Worm (Caenorhabditis elegans) whole organism, L4 larva: ENCODE data around the gene Y22D7AR.7.
"Not testable (repeated sequence)": the region's sequence is repeated elsewhere in the genome, so short reads cannot be mapped to it uniquely, and the experiment has no call there.

Experiments
- Y75B8A.6 ChIP-seq: fragments of 200-800 bp; sonication (Bioruptor generic); IDR thresholded peaks from 2 replicates; pipeline ENCODE4 v1.3.6; 2022; ENCODE audit warnings: missing genetic modification reagents, missing genetic modification characterization, missing compliant biosample characterization
- lsy-2 ChIP-seq, 2 experiments: fragments of 150-350 bp in 1 of 2; sonication (generic microtip) in 1 of 2; optimal IDR thresholded peaks; 2 replicates each; lab custom pipeline; 2014 to 2017; ENCODE audit warnings: missing biosample characterization in 2 of 2, missing genetic modification characterization in 2 of 2

ce11 chrIII:1656307-1656706, 31.6 kb downstream of the Y22D7AR.7 start:
- not testable (repeated sequence) for TF ChIP-seq lsy-2 (tag; optimal IDR thresholded peaks at IDR 0.05; lab: Kevin White, UChicago); Y75B8A.6
